Worm (Caenorhabditis elegans) whole organism, midembryonic: ENCODE data around the gene vps-33.1.

Experiments
- T22C8.4 ChIP-seq: fragments of 200-800 bp; sonication (Bioruptor generic); IDR thresholded peaks from 2 replicates; pipeline ENCODE4 v1.3.6; 2022; ENCODE audit warnings: missing genetic modification characterization, missing compliant biosample characterization
- cog-1 ChIP-seq: sonication (generic microtip); optimal IDR thresholded peaks from 2 replicates; lab custom pipeline; 2016; ENCODE audit warnings: missing genetic modification characterization, missing compliant biosample characterization
- flt-1 ChIP-seq: fragments of 200-800 bp; sonication (Bioruptor generic); IDR thresholded peaks from 2 replicates; pipeline ENCODE4 v1.3.6; 2022; ENCODE audit warnings: missing genetic modification characterization, missing compliant biosample characterization
- klf-2 ChIP-seq: fragments of 200-800 bp; sonication (Bioruptor generic); conservative IDR thresholded peaks from 2 replicates; pipeline ENCODE4 v1.3.6; 2022; ENCODE audit warnings: missing genetic modification reagents, missing genetic modification characterization, missing compliant biosample characterization
- med-1 ChIP-seq: sonication (generic microtip); optimal IDR thresholded peaks from 2 replicates; lab custom pipeline; 2017; ENCODE audit warnings: missing genetic modification characterization, mild to moderate bottlenecking, missing compliant biosample characterization, antibody characterized with exemption, missing genetic modification reagents; ENCODE audit not compliant: insufficient read depth
- ref-1 ChIP-seq: fragments of 200-800 bp; sonication (Bioruptor generic); conservative IDR thresholded peaks from 2 replicates; pipeline ENCODE4 v1.3.6; 2022; ENCODE audit warnings: missing genetic modification reagents, missing genetic modification characterization, missing compliant biosample characterization
- tab-1 ChIP-seq: fragments of 200-800 bp; sonication (Bioruptor generic); IDR thresholded peaks from 2 replicates; pipeline ENCODE4 v1.3.6; 2022; ENCODE audit warnings: missing genetic modification characterization, missing compliant biosample characterization
- ztf-23 ChIP-seq: fragments of 200-800 bp; sonication (Bioruptor generic); IDR thresholded peaks from 2 replicates; pipeline ENCODE4 v1.3.6; 2022; ENCODE audit warnings: missing genetic modification reagents, missing genetic modification characterization, missing compliant biosample characterization
- ztf-29 ChIP-seq: fragments of 200-800 bp; sonication (Bioruptor generic); IDR thresholded peaks from 2 replicates; pipeline ENCODE4 v1.3.6; 2022; ENCODE audit warnings: missing genetic modification reagents, missing genetic modification characterization, missing compliant biosample characterization

ce11 chrIII:8652112-8652694 is 48.5 kb upstream of the vps-33.1 start:
- TF ChIP-seq ref-1 (GFP tag; lab: Robert Waterston, UW) (no peak), cog-1 (tag; lab: Kevin White, UChicago) (no peak), ztf-23 (GFP tag; lab: Robert Waterston, UW) (no peak), flt-1 (GFP tag; lab: Robert Waterston, UW) (no peak), klf-2 (no peak), tab-1 (no peak), T22C8.4 (GFP tag; lab: Robert Waterston, UW) (no peak), med-1 (GFP tag; lab: Kevin White, UChicago) (no peak), ztf-29 (GFP tag; lab: Robert Waterston, UW) (no peak)
